Worm (Caenorhabditis elegans) whole organism, L1 larva: Measurements from ENCODE around the gene F12E12.1.
"Not testable (repeated sequence)": the region's sequence is repeated elsewhere in the genome, so short reads cannot be mapped to it uniquely, and the experiment has no call there.

Source experiments
- nhr-237 ChIP-seq: fragments of 150-350 bp; optimal IDR thresholded peaks from 2 replicates; lab custom pipeline; 2014; ENCODE audit warnings: missing biosample characterization, missing genetic modification characterization
- nhr-28 ChIP-seq: fragments of 150-350 bp; optimal IDR thresholded peaks from 2 replicates; lab custom pipeline; 2014; ENCODE audit warnings: missing biosample characterization, missing genetic modification characterization

- TF ChIP-seq nhr-237 (tag; lab: Kevin White, UChicago); nhr-28: not testable (repeated sequence)
These were observed 19.9 kb downstream of the F12E12.1 start, which contains the start of gene T24E12.6 for ce11 chrII:3761599-3761998.
